Worm (Caenorhabditis elegans): ENCODE results near the gene ZC84.1.

ce11 chrIII:9199605-9200004, 6.5 kb downstream of the ZC84.1 start, which contains the start of gene ZC84.6:
- TF ChIP-seq Y67H2A.10 (GFP tag; conservative IDR thresholded peaks at IDR 0.05) (no peak), egl-44 (GFP tag; IDR thresholded peaks at IDR 0.05) (no peak), egrh-3 (GFP tag; IDR thresholded peaks at IDR 0.05) (no peak)
